Worm (Caenorhabditis elegans) whole organism, midembryonic: ENCODE data around the gene tag-123.

ENCODE experiments used
- flt-1 ChIP-seq: fragments of 200-800 bp; sonication (Bioruptor generic); IDR thresholded peaks from 2 replicates; pipeline ENCODE4 v1.3.6; 2022; ENCODE audit warnings: missing genetic modification characterization, missing compliant biosample characterization
- ref-1 ChIP-seq: fragments of 200-800 bp; sonication (Bioruptor generic); conservative IDR thresholded peaks from 2 replicates; pipeline ENCODE4 v1.3.6; 2022; ENCODE audit warnings: missing genetic modification reagents, missing genetic modification characterization, missing compliant biosample characterization
- tab-1 ChIP-seq: fragments of 200-800 bp; sonication (Bioruptor generic); IDR thresholded peaks from 2 replicates; pipeline ENCODE4 v1.3.6; 2022; ENCODE audit warnings: missing genetic modification characterization, missing compliant biosample characterization
- ztf-23 ChIP-seq: fragments of 200-800 bp; sonication (Bioruptor generic); IDR thresholded peaks from 2 replicates; pipeline ENCODE4 v1.3.6; 2022; ENCODE audit warnings: missing genetic modification reagents, missing genetic modification characterization, missing compliant biosample characterization

ce11 chrX:8432361-8432760 lies 10.5 kb upstream of the tag-123 start, which contains the start of gene kin-9:
- TF ChIP-seq ref-1 (GFP tag; lab: Robert Waterston, UW), result no peak
- no peak for TF ChIP-seq tab-1 (GFP tag; lab: Robert Waterston, UW)
- TF ChIP-seq flt-1, result no peak
- TF ChIP-seq ztf-23, result no peak
